Worm (Caenorhabditis elegans): ENCODE measurements around the gene nas-18.
A peak's percentile ranks its signal among the peaks of the same experiment; 100 is the strongest.

Gene nas-18

ce11 chrV:11379341-11379740, 16.9 kb upstream of the nas-18 start:
- TF ChIP-seq lin-14 (GFP tag; optimal IDR thresholded peaks at IDR 0.05), result peak; percentile 46
- TF ChIP-seq nhr-85 (tag), result peak; percentile 6
- no peak for TF ChIP-seq tlp-1 (tag; optimal IDR thresholded peaks at IDR 0.05)

- TF ChIP-seq egl-27 (tag; optimal IDR thresholded peaks at IDR 0.05) (no peak), ama-1 (optimal IDR thresholded peaks at IDR 0.05) (no peak), nhr-85 (tag) (no peak), efl-1 (optimal IDR thresholded peaks at IDR 0.05) (no peak), efl-1 (GFP tag; optimal IDR thresholded peaks at IDR 0.05 in 1 of 2) (no peak), sup-37 (GFP tag; optimal IDR thresholded peaks at IDR 0.05) (no peak), fkh-10 (GFP tag; optimal IDR thresholded peaks at IDR 0.05) (peak; percentile 60), lin-14 (GFP tag; optimal IDR thresholded peaks at IDR 0.05) (peak; percentile 72), tbx-2 (tag; optimal IDR thresholded peaks at IDR 0.05) (no peak), ztf-4 (tag; optimal IDR thresholded peaks at IDR 0.05) (no peak)
Observed at ce11 chrV:11380571-11380970, 15.7 kb upstream of the nas-18 start.

DNA sequence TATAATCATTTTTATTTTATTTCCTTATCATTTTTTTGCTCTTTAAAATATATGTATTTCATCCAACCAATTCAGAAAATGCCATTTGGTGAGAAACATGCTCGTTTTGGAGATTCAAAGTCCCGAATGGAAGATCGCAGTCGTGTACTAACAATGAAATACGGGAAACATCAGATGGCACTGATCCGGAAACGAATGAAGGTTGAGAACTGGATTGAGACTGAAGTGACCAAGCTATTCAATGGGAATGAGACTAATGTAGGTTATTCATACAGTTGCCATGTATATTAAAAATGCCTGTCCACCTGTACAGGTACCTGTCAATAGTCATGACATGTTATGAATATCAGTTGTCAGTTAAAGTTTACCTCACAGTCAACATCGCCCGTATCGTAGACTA, 13.2 kb upstream of the nas-18 start, which contains the start of gene F55C10.5:
F55C10.5 (plus strand) TSS at position 74 of the 400 bp plus-strand sequence.
- TF ChIP-seq F16B12.6 (tag; optimal IDR thresholded peaks at IDR 0.05) (no peak), lin-14 (GFP tag; optimal IDR thresholded peaks at IDR 0.05) (no peak), nhr-77 (tag; optimal IDR thresholded peaks at IDR 0.05) (no peak), nhr-19 (GFP tag; conservative IDR thresholded peaks at IDR 0.05) (no peak), snpc-4 (tag; optimal IDR thresholded peaks at IDR 0.05) (no peak), lsy-2 (tag; optimal IDR thresholded peaks at IDR 0.05) (no peak), ces-1 (GFP tag; optimal IDR thresholded peaks at IDR 0.05) (no peak), fkh-8 (tag; optimal IDR thresholded peaks at IDR 0.05) (no peak), C16A3.4 (tag; optimal IDR thresholded peaks at IDR 0.05) (no peak), mef-2 (tag; optimal IDR thresholded peaks at IDR 0.05) (no peak), C04F5.9 (tag; optimal IDR thresholded peaks at IDR 0.05) (no peak), efl-1 (optimal IDR thresholded peaks at IDR 0.05) (no peak), efl-1 (GFP tag; optimal IDR thresholded peaks at IDR 0.05 in 1 of 2) (no peak), nhr-84 (tag; optimal IDR thresholded peaks at IDR 0.05) (no peak), tbx-2 (tag; optimal IDR thresholded peaks at IDR 0.05) (no peak), unc-130 (tag; optimal IDR thresholded peaks at IDR 0.05) (no peak), hpl-2 (GFP tag; optimal IDR thresholded peaks at IDR 0.05) (no peak)

DNA sequence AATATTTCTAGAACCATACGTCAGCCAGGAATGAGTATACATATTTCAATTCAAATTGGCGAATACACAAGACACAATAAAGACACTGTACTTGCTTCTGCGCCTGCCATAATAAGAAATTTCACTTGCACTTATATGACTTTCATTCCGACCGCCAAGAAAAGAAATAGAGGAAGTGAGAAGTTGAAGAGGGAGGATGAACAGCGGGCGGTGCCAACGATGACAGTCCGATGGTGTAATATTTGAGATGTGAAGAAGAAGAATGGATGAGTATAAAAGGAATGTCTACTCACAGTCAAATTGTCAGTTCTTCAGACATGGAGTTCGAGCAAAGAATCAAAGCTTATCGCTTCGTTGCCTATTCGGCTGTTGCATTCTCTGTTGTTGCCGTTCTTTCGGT, 11.2 kb upstream of the nas-18 start, which contains the start of gene col-154:
col-154 (plus strand) TSS at position 301 of the 400 bp plus-strand sequence.
- TF ChIP-seq lin-39 (tag; optimal IDR thresholded peaks at IDR 0.05) (no peak), blmp-1 (tag; optimal IDR thresholded peaks at IDR 0.05) (peak; percentile 73)

ce11 chrV:11386428-11386827, 9.8 kb upstream of the nas-18 start, which contains the start of gene F55C10.4:
Gene F55C10.4, plus strand, starts transcription at chrV:11386728.
- TF ChIP-seq aha-1 (tag; optimal IDR thresholded peaks at IDR 0.05) (no peak), mdl-1 (tag; optimal IDR thresholded peaks at IDR 0.05) (no peak), alr-1 (tag; optimal IDR thresholded peaks at IDR 0.05; ENCODE audit: borderline replicate concordance) (no peak), elt-3 (tag; optimal IDR thresholded peaks at IDR 0.05) (no peak), elt-2 (tag; optimal IDR thresholded peaks at IDR 0.05) (no peak), lin-15B (tag; optimal IDR thresholded peaks at IDR 0.05) (no peak), ama-1 (optimal IDR thresholded peaks at IDR 0.05) (no peak), ets-5 (GFP tag; IDR thresholded peaks at IDR 0.05) (no peak), tlp-1 (tag; optimal IDR thresholded peaks at IDR 0.05) (no peak), jun-1 (tag; optimal IDR thresholded peaks at IDR 0.05) (no peak), blmp-1 (tag; optimal IDR thresholded peaks at IDR 0.05) (no peak), isw-1 (GFP tag; IDR thresholded peaks at IDR 0.05) (no peak)

DNA sequence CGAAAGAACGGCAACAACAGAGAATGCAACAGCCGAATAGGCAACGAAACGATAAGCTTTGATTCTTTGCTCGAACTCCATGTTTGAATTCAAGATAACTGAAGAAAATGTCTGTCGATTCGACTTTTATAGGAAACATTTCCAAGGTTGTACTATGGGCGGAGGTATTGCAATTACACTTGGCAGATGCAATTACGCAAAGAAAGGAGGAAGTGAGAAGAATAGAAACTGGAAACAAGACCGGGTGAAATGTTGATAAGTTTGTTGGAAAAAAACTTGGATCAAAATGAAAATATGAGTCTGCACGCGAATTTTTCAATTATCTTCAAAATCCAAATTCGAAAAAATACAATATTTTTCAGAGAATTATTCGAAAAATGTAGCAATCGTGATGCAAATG, 6.5 kb upstream of the nas-18 start, which contains the start of gene col-155:
col-155 (minus strand) TSS at position 101 of the 400 bp plus-strand sequence.
- no peak for TF ChIP-seq nhr-90 (tag; optimal IDR thresholded peaks at IDR 0.05; ENCODE audit: poor library complexity)
- TF ChIP-seq lin-15B (tag; optimal IDR thresholded peaks at IDR 0.05), result no peak
- TF ChIP-seq nhr-19 (GFP tag; conservative IDR thresholded peaks at IDR 0.05), result no peak
- no peak for TF ChIP-seq jun-1 (tag; optimal IDR thresholded peaks at IDR 0.05)
- TF ChIP-seq nhr-84 (tag; optimal IDR thresholded peaks at IDR 0.05), result no peak
- TF ChIP-seq nhr-28 (tag; optimal IDR thresholded peaks at IDR 0.05), result no peak
